Fruit fly (Drosophila melanogaster) whole organism, prepupa: ENCODE data around the gene aurB.
A peak's percentile ranks its signal among the peaks of the same experiment; 100 is the strongest.

ENCODE experiments used
- Blimp-1 ChIP-seq: fragments of 200-800 bp; sonication (Bioruptor generic); optimal IDR thresholded peaks from 3 replicates; lab custom pipeline; 2017; ENCODE audit warnings: missing biosample characterization, missing genetic modification characterization, mild to moderate bottlenecking, moderate library complexity, missing genetic modification reagents
- CG10631 ChIP-seq: fragments of 200-800 bp; sonication (Bioruptor generic); optimal IDR thresholded peaks from 2 replicates; lab custom pipeline; 2016; ENCODE audit warnings: missing biosample characterization, missing genetic modification characterization
- CG11902 ChIP-seq: fragments of 200-800 bp; sonication (Bioruptor generic); optimal IDR thresholded peaks from 3 replicates; lab custom pipeline; 2016; ENCODE audit warnings: missing biosample characterization, missing genetic modification characterization
- CG15336 ChIP-seq: fragments of 200-800 bp; sonication (Bioruptor generic); IDR thresholded peaks from 2 replicates; pipeline ENCODE4 v1.3.6; 2022; ENCODE audit warnings: missing biosample characterization, missing genetic modification characterization
- CG1621 ChIP-seq: fragments of 200-800 bp; sonication (Bioruptor generic); optimal IDR thresholded peaks from 3 replicates; lab custom pipeline; 2018; ENCODE audit warnings: missing biosample characterization, mild to moderate bottlenecking, missing genetic modification characterization
- CG16779 ChIP-seq: fragments of 200-800 bp; sonication (Bioruptor generic); optimal IDR thresholded peaks from 3 replicates; lab custom pipeline; 2017; ENCODE audit warnings: missing biosample characterization, mild to moderate bottlenecking, missing genetic modification characterization
- CG3032 ChIP-seq: fragments of 200-800 bp; optimal IDR thresholded peaks from 2 replicates; lab custom pipeline; 2019; ENCODE audit warnings: missing biosample characterization, mild to moderate bottlenecking, missing genetic modification characterization, moderate library complexity
- CG32006 ChIP-seq: fragments of 200-800 bp; sonication (Bioruptor generic); optimal IDR thresholded peaks from 3 replicates; lab custom pipeline; 2017; ENCODE audit warnings: missing biosample characterization, mild to moderate bottlenecking, missing genetic modification characterization
- CG3919 ChIP-seq: fragments of 200-800 bp; sonication (Bioruptor generic); optimal IDR thresholded peaks from 3 replicates; lab custom pipeline; 2016; ENCODE audit warnings: missing biosample characterization, missing genetic modification characterization
- CG6163 ChIP-seq: fragments of 200-800 bp; sonication (Bioruptor generic); IDR thresholded peaks from 3 replicates; pipeline ENCODE4 v1.3.6; 2022; ENCODE audit warnings: missing biosample characterization, missing genetic modification characterization
- CG6276 ChIP-seq: fragments of 200-800 bp; sonication (Bioruptor generic); optimal IDR thresholded peaks from 2 replicates; lab custom pipeline; 2017; ENCODE audit warnings: missing biosample characterization, mild to moderate bottlenecking, missing genetic modification characterization
- CG6808 ChIP-seq: fragments of 200-800 bp; sonication (Bioruptor generic); optimal IDR thresholded peaks from 3 replicates; lab custom pipeline; 2017; ENCODE audit warnings: missing biosample characterization, missing genetic modification characterization, mild to moderate bottlenecking, moderate library complexity, missing genetic modification reagents
- CG8319 ChIP-seq: fragments of 200-800 bp; sonication (Bioruptor generic); optimal IDR thresholded peaks from 3 replicates; lab custom pipeline; 2016; ENCODE audit warnings: missing biosample characterization, missing genetic modification characterization
- CG9139 ChIP-seq: fragments of 200-800 bp; sonication (Bioruptor generic); optimal IDR thresholded peaks from 3 replicates; lab custom pipeline; 2017; ENCODE audit warnings: missing biosample characterization, mild to moderate bottlenecking, missing genetic modification characterization
- Eip75B ChIP-seq: fragments of 200-800 bp; sonication (Bioruptor generic); optimal IDR thresholded peaks from 3 replicates; lab custom pipeline; 2016; ENCODE audit warnings: missing biosample characterization, missing genetic modification characterization
- Eip78C ChIP-seq: fragments of 200-800 bp; sonication (Bioruptor generic); peaks from one replicate; lab custom pipeline; 2016; ENCODE audit warnings: missing biosample characterization, missing genetic modification characterization
- Hr39 ChIP-seq: fragments of 200-800 bp; sonication (Bioruptor generic); optimal IDR thresholded peaks from 2 replicates; lab custom pipeline; 2016; ENCODE audit warnings: missing biosample characterization, missing genetic modification characterization
- Hr4 ChIP-seq: fragments of 200-800 bp; sonication (Bioruptor generic); optimal IDR thresholded peaks from 3 replicates; lab custom pipeline; 2016; ENCODE audit warnings: missing biosample characterization, missing genetic modification characterization
- Met ChIP-seq: fragments of 200-800 bp; sonication (Bioruptor generic); optimal IDR thresholded peaks from 3 replicates; lab custom pipeline; 2016; ENCODE audit warnings: missing biosample characterization, missing genetic modification characterization
- Sox102F ChIP-seq: fragments of 200-800 bp; sonication (Bioruptor generic); optimal IDR thresholded peaks from 2 replicates; lab custom pipeline; 2016; ENCODE audit warnings: missing biosample characterization, mild to moderate bottlenecking, missing genetic modification characterization
- achi ChIP-seq: fragments of 200-800 bp; sonication (Bioruptor generic); optimal IDR thresholded peaks from 3 replicates; lab custom pipeline; 2016; ENCODE audit warnings: missing biosample characterization, missing genetic modification characterization
- dac ChIP-seq: fragments of 200-800 bp; sonication (Bioruptor generic); optimal IDR thresholded peaks from 2 replicates; lab custom pipeline; 2017; ENCODE audit warnings: missing biosample characterization, mild to moderate bottlenecking, missing genetic modification characterization
- dsx ChIP-seq: fragments of 200-800 bp; optimal IDR thresholded peaks from 3 replicates; lab custom pipeline; 2019; ENCODE audit warnings: missing biosample characterization, mild to moderate bottlenecking, missing genetic modification characterization, moderate library complexity; ENCODE audit not compliant: poor library complexity, severe bottlenecking
- eg ChIP-seq: fragments of 200-800 bp; sonication (Bioruptor generic); IDR thresholded peaks from 3 replicates; pipeline ENCODE4 v1.3.6; 2022; ENCODE audit warnings: missing biosample characterization, missing genetic modification characterization
- esn ChIP-seq: fragments of 200-800 bp; sonication (Bioruptor generic); optimal IDR thresholded peaks from 2 replicates; lab custom pipeline; 2016; ENCODE audit warnings: missing biosample characterization, mild to moderate bottlenecking, missing genetic modification characterization, moderate library complexity
- fkh ChIP-seq: fragments of 200-800 bp; sonication (Bioruptor generic); optimal IDR thresholded peaks from 3 replicates; lab custom pipeline; 2017; ENCODE audit warnings: missing biosample characterization, mild to moderate bottlenecking, missing genetic modification characterization, moderate library complexity
- lz ChIP-seq: fragments of 200-800 bp; sonication (Bioruptor generic); optimal IDR thresholded peaks from 3 replicates; lab custom pipeline; 2016; ENCODE audit warnings: missing biosample characterization, missing genetic modification characterization
- net ChIP-seq: fragments of 200-800 bp; sonication (Bioruptor generic); optimal IDR thresholded peaks from 3 replicates; lab custom pipeline; 2016; ENCODE audit warnings: missing biosample characterization, missing genetic modification characterization
- pdm3 ChIP-seq: fragments of 200-800 bp; sonication (Bioruptor generic); optimal IDR thresholded peaks from 3 replicates; lab custom pipeline; 2016; ENCODE audit warnings: missing biosample characterization, missing genetic modification characterization
- salr ChIP-seq, 2 experiments: fragments of 200-800 bp; sonication (Bioruptor generic); optimal IDR thresholded peaks; 3 replicates each; lab custom pipeline; 2016 to 2018; ENCODE audit warnings: missing biosample characterization in 2 of 2, missing genetic modification characterization in 2 of 2, mild to moderate bottlenecking in 1 of 2
- spab ChIP-seq: fragments of 200-800 bp; sonication (Bioruptor generic); optimal IDR thresholded peaks from 2 replicates; lab custom pipeline; 2017; ENCODE audit warnings: missing biosample characterization, mild to moderate bottlenecking, missing genetic modification characterization, missing genetic modification reagents
- ss ChIP-seq, 2 experiments: fragments of 200-800 bp; sonication (Bioruptor generic); optimal IDR thresholded peaks; 2 replicates in 1 of 2; 3 replicates in 1 of 2; lab custom pipeline; 2017 to 2018; ENCODE audit warnings: mild to moderate bottlenecking in 2 of 2, missing biosample characterization in 2 of 2, missing genetic modification characterization in 2 of 2, moderate library complexity in 1 of 2
- topi ChIP-seq: fragments of 200-800 bp; sonication (Bioruptor generic); optimal IDR thresholded peaks from 3 replicates; lab custom pipeline; 2016; ENCODE audit warnings: missing biosample characterization, missing genetic modification characterization
- vri ChIP-seq: fragments of 200-800 bp; sonication (Bioruptor generic); optimal IDR thresholded peaks from 3 replicates; lab custom pipeline; 2016; ENCODE audit warnings: missing biosample characterization, mild to moderate bottlenecking, missing genetic modification characterization

The aurB gene

DNA sequence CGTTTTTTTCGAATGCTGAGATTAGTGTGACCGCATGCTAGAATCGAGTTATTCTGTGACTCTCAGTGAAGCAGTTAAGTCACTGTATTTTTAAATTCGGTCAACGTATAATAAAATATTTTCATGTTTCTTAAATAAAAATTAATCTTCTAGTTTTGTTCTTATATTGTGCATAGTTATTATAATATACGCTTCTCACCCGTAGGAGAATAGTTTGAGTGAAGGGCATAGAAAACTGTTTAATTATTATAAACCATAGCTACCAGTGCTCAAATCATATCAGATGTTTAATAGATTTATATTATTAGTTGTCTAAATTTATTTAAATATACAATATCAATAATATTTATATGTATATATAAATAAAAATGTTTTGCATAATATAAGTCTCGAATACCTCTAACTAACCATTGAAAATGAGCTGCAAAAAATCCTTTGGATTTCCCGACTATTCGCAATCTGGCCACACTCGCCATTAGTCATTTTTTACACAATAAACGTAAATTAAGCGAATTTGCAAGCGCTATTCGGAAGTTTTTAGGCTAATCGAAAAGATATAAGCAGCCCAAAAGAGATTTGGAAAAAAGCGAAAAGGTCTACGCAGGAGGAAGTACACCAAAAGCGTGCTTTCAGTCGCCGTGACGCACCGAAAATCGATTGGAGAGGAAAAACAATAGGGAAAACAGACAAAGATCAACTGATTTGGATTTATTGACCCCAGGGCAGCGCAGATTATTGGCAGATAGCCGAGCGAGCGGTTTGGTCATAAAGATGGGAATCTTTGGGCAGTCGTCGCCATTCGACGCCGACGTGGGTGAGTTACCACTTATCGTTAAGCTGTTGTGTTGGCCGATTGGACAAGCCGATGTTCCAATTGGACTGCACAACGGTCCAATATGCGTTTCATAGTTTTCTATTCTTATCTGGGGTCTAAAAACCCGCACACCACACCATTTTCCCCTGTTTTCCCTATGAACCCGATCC is at the start of gene aurB, which contains the start of gene Stam (continued):
- TF ChIP-seq ss (GFP tag; optimal IDR thresholded peaks at IDR 0.05; lab: Kevin White, UChicago): peak in 1 of 2 experiments; percentile 24
- TF ChIP-seq vri: peak; percentile 10
- TF ChIP-seq CG6163 (GFP tag; lab: Robert Waterston, UW): no peak
- TF ChIP-seq CG10631: peak; percentile 58
- peak; percentile 32 for TF ChIP-seq net
- peak; percentile 60 for TF ChIP-seq Eip78C (GFP tag; lab: Kevin White, UChicago)
- TF ChIP-seq esn (GFP tag; lab: Kevin White, UChicago): peak; percentile 46
- no peak for TF ChIP-seq CG3919 (GFP tag; lab: Kevin White, UChicago)
- TF ChIP-seq CG1621 (tag; lab: Kevin White, UChicago): no peak
- peak; percentile 37 for TF ChIP-seq pdm3 (GFP tag; lab: Kevin White, UChicago)
- TF ChIP-seq, all 60 proteins: peak for 31

DNA sequence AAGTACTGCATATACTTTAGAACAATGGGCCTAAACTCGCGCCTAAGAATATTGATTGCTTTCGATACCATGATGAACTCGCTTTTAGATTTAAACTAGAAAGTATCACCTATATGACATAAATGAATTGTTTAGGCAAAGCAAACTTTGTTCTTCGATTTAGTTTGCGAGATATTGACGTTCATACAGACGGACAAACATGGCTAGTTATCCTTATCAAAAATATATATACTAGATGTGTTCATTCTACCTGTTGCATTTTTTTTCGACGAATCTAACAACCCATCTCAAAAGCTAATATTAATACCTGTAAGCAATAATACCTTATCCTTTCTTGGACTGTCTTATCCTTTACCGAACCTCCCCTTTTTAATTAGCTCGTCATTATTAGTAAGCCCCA is 43.8 kb upstream of the aurB start, which contains the start of gene CG14070:
CG14070 (minus strand) TSS at position 101 of the 400 bp plus-strand sequence.
- no peak for TF ChIP-seq Hr4 (GFP tag; lab: Kevin White, UChicago)
- no peak for TF ChIP-seq vri
- TF ChIP-seq CG32006 (GFP tag; lab: Kevin White, UChicago): no peak
- no peak for TF ChIP-seq CG16779 (tag; lab: Kevin White, UChicago)
- TF ChIP-seq achi (GFP tag; lab: Kevin White, UChicago): no peak
- TF ChIP-seq CG15336 (GFP tag; lab: Robert Waterston, UW): no peak
- TF ChIP-seq eg (GFP tag; lab: Robert Waterston, UW): no peak
- no peak for TF ChIP-seq CG8319 (GFP tag; lab: Kevin White, UChicago)
- TF ChIP-seq CG9139 (GFP tag; lab: Kevin White, UChicago): no peak
- no peak for TF ChIP-seq dsx (GFP tag; lab: Kevin White, UChicago)
- no peak for TF ChIP-seq CG6276
- no peak for TF ChIP-seq CG11902 (GFP tag; lab: Kevin White, UChicago)
- no peak for TF ChIP-seq spab (GFP tag; lab: Kevin White, UChicago)
- TF ChIP-seq Met (GFP tag; lab: Kevin White, UChicago): no peak
- TF ChIP-seq salr (GFP tag; optimal IDR thresholded peaks at IDR 0.05; lab: Kevin White, UChicago): no peak
- no peak for TF ChIP-seq Sox102F (GFP tag; lab: Kevin White, UChicago)
- TF ChIP-seq CG3032: no peak
- no peak for TF ChIP-seq CG6163 (GFP tag; lab: Robert Waterston, UW)
- TF ChIP-seq esn (GFP tag; lab: Kevin White, UChicago): no peak
- TF ChIP-seq CG6808: no peak

dm6 chr2L:10888827-10889226 is 30.9 kb upstream of the aurB start, which contains the start of gene CG14071:
Gene CG14071, minus strand, starts transcription at chr2L:10888927.
- TF ChIP-seq fkh (GFP tag; lab: Kevin White, UChicago): no peak
- no peak for TF ChIP-seq Eip75B (GFP tag; lab: Kevin White, UChicago)
- TF ChIP-seq, all 60 proteins: peak for 0

dm6 chr2L:10869867-10870266 is 12.0 kb upstream of the aurB start, which contains the start of gene CG12517:
Gene CG12517, plus strand, starts transcription at chr2L:10870167.
- TF ChIP-seq Blimp-1 (GFP tag; lab: Kevin White, UChicago): no peak
- no peak for TF ChIP-seq Hr39 (GFP tag; lab: Kevin White, UChicago)
- no peak for TF ChIP-seq CG11902 (GFP tag; lab: Kevin White, UChicago)
- TF ChIP-seq lz (GFP tag; lab: Kevin White, UChicago): no peak
- no peak for TF ChIP-seq CG10631
- no peak for TF ChIP-seq topi (GFP tag; lab: Kevin White, UChicago)
- no peak for TF ChIP-seq dsx (GFP tag; lab: Kevin White, UChicago)
- no peak for TF ChIP-seq dac (GFP tag; lab: Kevin White, UChicago)
- TF ChIP-seq spab (GFP tag; lab: Kevin White, UChicago): no peak
